Worm (Caenorhabditis elegans): ENCODE data around the gene srj-1.
A peak's percentile ranks its signal among the peaks of the same experiment; 100 is the strongest.

DNA sequence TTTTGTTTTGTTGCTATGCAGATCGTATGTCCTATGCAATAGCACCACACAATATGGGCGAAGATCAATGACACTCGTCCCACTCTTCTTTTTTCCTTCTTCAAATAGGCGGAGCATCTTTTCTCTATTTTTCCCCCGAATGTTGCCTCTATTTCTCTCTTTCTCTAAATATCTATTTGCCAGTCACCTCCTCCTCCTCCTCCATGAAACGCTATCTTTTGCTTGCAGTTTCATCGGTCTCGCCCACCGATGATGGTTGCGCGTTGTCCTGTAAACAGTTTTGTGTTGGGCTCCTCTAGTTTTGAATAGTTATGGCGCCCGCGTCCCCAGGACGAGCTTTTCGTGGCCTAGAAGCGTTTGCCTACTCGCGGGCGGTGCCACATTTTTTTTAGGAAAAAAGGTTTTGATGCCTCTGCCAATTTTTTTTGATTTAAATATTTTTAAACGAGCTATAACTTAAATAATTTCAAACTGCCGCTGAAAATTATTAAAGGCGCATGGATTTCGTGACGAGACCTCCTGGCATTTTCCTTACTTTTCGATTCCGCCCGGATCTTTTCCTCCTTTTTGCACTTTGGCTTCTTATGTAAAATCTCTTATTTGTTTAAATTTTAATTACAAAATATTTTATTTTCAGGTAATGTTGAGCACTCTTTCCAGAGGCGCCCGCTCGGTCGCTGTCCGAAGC, 12.5 kb downstream of the srj-1 start, which contains the start of gene gdh-1:
- TF ChIP-seq lin-15B (tag; optimal IDR thresholded peaks at IDR 0.05) (no peak), pqm-1 (tag; optimal IDR thresholded peaks at IDR 0.05) (peak; percentile 49), snpc-4 (tag; optimal IDR thresholded peaks at IDR 0.05) (no peak), elt-2 (tag; optimal IDR thresholded peaks at IDR 0.05) (peak; percentile 58), nhr-237 (tag; optimal IDR thresholded peaks at IDR 0.05) (no peak)
